Worm (Caenorhabditis elegans): ENCODE data around the gene kmo-2.

kmo-2 gene

DNA sequence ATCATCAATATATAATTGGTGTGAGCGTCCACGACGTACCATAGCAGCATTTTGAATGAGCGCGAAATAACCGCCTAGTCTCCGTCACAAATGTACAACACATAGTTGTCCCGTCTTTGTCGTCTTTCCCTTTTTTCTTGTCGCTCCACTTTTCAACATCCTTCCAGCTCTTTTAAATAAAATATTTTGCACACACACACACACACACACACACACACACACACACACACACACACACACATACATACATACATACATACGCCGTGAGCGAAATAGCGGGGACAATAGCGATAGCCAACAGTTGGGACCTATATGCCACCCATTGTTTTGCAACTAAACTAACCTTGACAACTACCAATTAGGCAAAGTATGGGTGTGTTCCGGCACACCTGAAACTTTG lies 30.0 kb downstream of the kmo-2 start:
- TF ChIP-seq snpc-1.1 (tag; optimal IDR thresholded peaks at IDR 0.05; ENCODE audit: insufficient read depth): no peak
- no peak for TF ChIP-seq ztf-18 (tag; optimal IDR thresholded peaks at IDR 0.05)

DNA sequence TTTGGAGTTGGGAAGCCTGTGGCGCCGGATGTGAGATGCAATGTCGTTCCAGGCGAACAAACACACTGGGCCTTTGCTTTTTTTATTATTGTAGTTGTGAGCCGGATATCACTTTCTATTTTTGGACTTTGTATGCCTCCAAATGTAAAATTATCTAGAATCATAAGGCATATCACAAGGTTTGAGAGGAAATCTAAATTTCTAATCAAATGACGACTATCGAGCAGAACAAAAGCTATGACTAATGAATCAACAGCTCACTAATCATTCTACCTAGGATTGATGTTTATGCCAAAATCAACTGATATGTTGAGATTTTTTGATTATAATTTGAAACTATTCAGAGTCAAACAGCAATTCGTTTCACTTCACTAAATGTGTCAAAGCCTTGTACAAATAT lies 30.4 kb downstream of the kmo-2 start:
- TF ChIP-seq snpc-1.3 (tag; optimal IDR thresholded peaks at IDR 0.05; ENCODE audit: insufficient read depth): no peak
- TF ChIP-seq nfya-1 (tag; optimal IDR thresholded peaks at IDR 0.05; ENCODE audit: borderline replicate concordance, insufficient read depth): no peak
- TF ChIP-seq C06A6.2 (GFP tag; conservative IDR thresholded peaks at IDR 0.05): no peak
- TF ChIP-seq hlh-12 (tag; optimal IDR thresholded peaks at IDR 0.05): no peak
- no peak for TF ChIP-seq aptf-2 (GFP tag; conservative IDR thresholded peaks at IDR 0.05)
- TF ChIP-seq repo-1 (tag; optimal IDR thresholded peaks at IDR 0.05): no peak
- no peak for TF ChIP-seq nhr-179 (tag; optimal IDR thresholded peaks at IDR 0.05)
- TF ChIP-seq Y53G8AR.9 (GFP tag; conservative IDR thresholded peaks at IDR 0.05): no peak
- TF ChIP-seq die-1 (tag; optimal IDR thresholded peaks at IDR 0.05): no peak
- no peak for TF ChIP-seq zfh-2 (GFP tag; conservative IDR thresholded peaks at IDR 0.05)
- TF ChIP-seq tbp1 (GFP tag; optimal IDR thresholded peaks at IDR 0.05): no peak
- TF ChIP-seq B0019.2 (GFP tag; conservative IDR thresholded peaks at IDR 0.05): no peak
- TF ChIP-seq Y56A3A.18 (GFP tag; IDR thresholded peaks at IDR 0.05): no peak
- TF ChIP-seq madf-3 (GFP tag; IDR thresholded peaks at IDR 0.05): no peak
- TF ChIP-seq chd-7 (tag; optimal IDR thresholded peaks at IDR 0.05): no peak
- TF ChIP-seq Y95B8A.8 (GFP tag; IDR thresholded peaks at IDR 0.05): no peak

ce11 chrV:12036129-12036528 lies 32.2 kb downstream of the kmo-2 start:
- TF ChIP-seq madf-3 (GFP tag; IDR thresholded peaks at IDR 0.05) (peak; percentile 44; the same call in 1 of the 2 replicates), ceh-27 (GFP tag; optimal IDR thresholded peaks at IDR 0.05) (no peak), ceh-58 (GFP tag; IDR thresholded peaks at IDR 0.05) (no peak), die-1 (tag; optimal IDR thresholded peaks at IDR 0.05) (no peak), aptf-3 (GFP tag; IDR thresholded peaks at IDR 0.05) (no peak), pha-4 (tag; optimal IDR thresholded peaks at IDR 0.05) (no peak), gei-17 (GFP tag; optimal IDR thresholded peaks at IDR 0.05) (no peak)

DNA sequence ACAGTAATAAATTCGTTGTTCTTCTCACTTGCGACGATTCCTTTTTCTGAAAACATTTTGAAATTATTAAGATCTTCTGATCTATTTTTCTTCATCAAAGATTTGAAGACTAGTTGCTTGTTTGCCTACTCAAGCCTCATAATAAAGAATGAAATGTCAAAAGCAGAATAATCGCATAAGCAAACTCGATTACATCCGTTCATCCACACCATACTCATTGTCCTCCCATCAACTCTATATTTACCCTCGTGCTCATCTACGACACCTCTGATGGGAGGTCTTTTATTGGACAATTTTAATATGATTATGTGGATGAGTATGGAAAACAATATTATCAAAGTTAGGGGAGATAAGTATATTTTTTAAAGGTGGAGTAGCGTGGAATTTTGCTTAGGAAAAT lies 34.5 kb downstream of the kmo-2 start:
- TF ChIP-seq snpc-3.4 (tag; optimal IDR thresholded peaks at IDR 0.05) (no peak), ceh-27 (GFP tag; optimal IDR thresholded peaks at IDR 0.05) (no peak), ztf-18 (tag; optimal IDR thresholded peaks at IDR 0.05) (no peak), chd-7 (tag; optimal IDR thresholded peaks at IDR 0.05) (no peak)

ce11 chrV:12032060-12032459 lies 36.3 kb downstream of the kmo-2 start, which contains the start of gene pkc-1:
pkc-1 (minus strand) TSS chrV:12032160.
- no peak for TF ChIP-seq rec-8 (tag; optimal IDR thresholded peaks at IDR 0.05)
- TF ChIP-seq aptf-3 (GFP tag; IDR thresholded peaks at IDR 0.05): no peak
- TF ChIP-seq somi-1 (GFP tag; optimal IDR thresholded peaks at IDR 0.05): no peak
- TF ChIP-seq athp-1 (tag; optimal IDR thresholded peaks at IDR 0.05): no peak
- no peak for TF ChIP-seq ztf-22 (GFP tag; optimal IDR thresholded peaks at IDR 0.05)
- no peak for TF ChIP-seq lin-26 (GFP tag; IDR thresholded peaks at IDR 0.05)
- TF ChIP-seq hrde-1 (tag; optimal IDR thresholded peaks at IDR 0.05; ENCODE audit: borderline replicate concordance): no peak
- no peak for TF ChIP-seq mes-4 (tag; optimal IDR thresholded peaks at IDR 0.05)
- no peak for TF ChIP-seq F37B4.10 (GFP tag; IDR thresholded peaks at IDR 0.05)
- TF ChIP-seq rpc-1 (optimal IDR thresholded peaks at IDR 0.05): no peak
- TF ChIP-seq rpc-1 (tag; optimal IDR thresholded peaks at IDR 0.05): no peak
- TF ChIP-seq fkh-3 (tag; optimal IDR thresholded peaks at IDR 0.05): no peak
- no peak for TF ChIP-seq T07F8.4 (tag; optimal IDR thresholded peaks at IDR 0.05)
- no peak for TF ChIP-seq dox-1 (GFP tag; IDR thresholded peaks at IDR 0.05)
- no peak for TF ChIP-seq chd-7 (tag; optimal IDR thresholded peaks at IDR 0.05)
- TF ChIP-seq B0035.1 (tag; optimal IDR thresholded peaks at IDR 0.05): no peak
- no peak for TF ChIP-seq F10E7.11 (tag; optimal IDR thresholded peaks at IDR 0.05)
- no peak for TF ChIP-seq ceh-58 (GFP tag; IDR thresholded peaks at IDR 0.05)
